Worm (Caenorhabditis elegans) whole organism, young adult: ENCODE results near the gene spe-43.
A peak's percentile ranks its signal among the peaks of the same experiment; 100 is the strongest.
"Not testable (repeated sequence)": the region's sequence is repeated elsewhere in the genome, so short reads cannot be mapped to it uniquely, and the experiment has no call there.

Experiments used
- B0261.1 ChIP-seq: sonication (generic microtip); optimal IDR thresholded peaks from 2 replicates; lab custom pipeline; 2016; ENCODE audit warnings: mild to moderate bottlenecking, missing genetic modification characterization, moderate library complexity, missing compliant biosample characterization
- D2030.7 ChIP-seq: fragments of 200-800 bp; sonication (Bioruptor generic); IDR thresholded peaks from 2 replicates; pipeline ENCODE4 v1.3.6; 2022; ENCODE audit warnings: missing genetic modification reagents, missing genetic modification characterization, missing compliant biosample characterization
- F22D6.2 ChIP-seq: sonication (generic microtip); optimal IDR thresholded peaks from 2 replicates; lab custom pipeline; 2016; ENCODE audit warnings: mild to moderate bottlenecking, missing genetic modification characterization, missing compliant biosample characterization
- T07F8.4 ChIP-seq: sonication (generic microtip); optimal IDR thresholded peaks from 2 replicates; lab custom pipeline; 2016; ENCODE audit warnings: mild to moderate bottlenecking, missing genetic modification characterization, moderate library complexity, missing compliant biosample characterization
- aptf-2 ChIP-seq: fragments of 200-800 bp; sonication (Bioruptor generic); conservative IDR thresholded peaks from 2 replicates; pipeline ENCODE4 v1.3.6; 2022; ENCODE audit warnings: missing genetic modification reagents, missing genetic modification characterization, missing compliant biosample characterization
- atf-7 ChIP-seq: sonication (generic microtip); optimal IDR thresholded peaks from 2 replicates; lab custom pipeline; 2017; ENCODE audit warnings: mild to moderate bottlenecking, missing genetic modification characterization, missing compliant biosample characterization
- attf-3 ChIP-seq: fragments of 200-800 bp; sonication (Bioruptor generic); conservative IDR thresholded peaks from 2 replicates; pipeline ENCODE4 v1.3.6; 2022; ENCODE audit warnings: missing genetic modification reagents, missing genetic modification characterization, missing compliant biosample characterization
- attf-6 ChIP-seq: fragments of 200-800 bp; sonication (Bioruptor generic); IDR thresholded peaks from 2 replicates; pipeline ENCODE4 v1.3.6; 2022; ENCODE audit warnings: missing genetic modification reagents, missing genetic modification characterization, missing compliant biosample characterization
- cebp-2 ChIP-seq: fragments of 200-800 bp; sonication (Bioruptor generic); IDR thresholded peaks from 2 replicates; pipeline ENCODE4 v1.3.6; 2022; ENCODE audit warnings: missing genetic modification characterization, missing compliant biosample characterization
- ceh-100 ChIP-seq: fragments of 200-800 bp; sonication (Bioruptor generic); IDR thresholded peaks from 2 replicates; pipeline ENCODE4 v1.3.6; 2022; ENCODE audit warnings: missing genetic modification reagents, missing genetic modification characterization, missing compliant biosample characterization
- ceh-58 ChIP-seq: fragments of 200-800 bp; sonication (Bioruptor generic); IDR thresholded peaks from 2 replicates; pipeline ENCODE4 v1.3.6; 2022; ENCODE audit warnings: missing genetic modification characterization, missing compliant biosample characterization
- die-1 ChIP-seq: sonication (generic microtip); optimal IDR thresholded peaks from 2 replicates; lab custom pipeline; 2016; ENCODE audit warnings: missing genotype, mild to moderate bottlenecking, missing genetic modification characterization, missing compliant biosample characterization
- dox-1 ChIP-seq: fragments of 200-800 bp; sonication (Bioruptor generic); IDR thresholded peaks from 2 replicates; pipeline ENCODE4 v1.3.6; 2022; ENCODE audit warnings: missing genetic modification reagents, missing genetic modification characterization, missing compliant biosample characterization
- hmg-1.2 ChIP-seq: fragments of 200-800 bp; sonication (Bioruptor generic); IDR thresholded peaks from 2 replicates; pipeline ENCODE4 v1.3.6; 2022; ENCODE audit warnings: missing genetic modification reagents, missing genetic modification characterization, missing compliant biosample characterization
- hsf-1 ChIP-seq: fragments of 200-800 bp; sonication (Bioruptor generic); IDR thresholded peaks from 2 replicates; pipeline ENCODE4 v1.3.6; 2022; ENCODE audit warnings: missing genetic modification reagents, missing genetic modification characterization, missing compliant biosample characterization
- let-607 ChIP-seq, 2 experiments: fragments of 200-800 bp in 1 of 2; sonication (Bioruptor generic) in 1 of 2; sonication (generic microtip) in 1 of 2; optimal IDR thresholded peaks; 2 replicates each; lab custom pipeline; 2016 to 2018; ENCODE audit warnings: mild to moderate bottlenecking in 2 of 2, missing compliant biosample characterization in 2 of 2, missing genetic modification characterization in 2 of 2, moderate library complexity in 2 of 2, missing genotype in 1 of 2
- lin-26 ChIP-seq: fragments of 200-800 bp; sonication (Bioruptor generic); IDR thresholded peaks from 2 replicates; pipeline ENCODE4 v1.3.6; 2022; ENCODE audit warnings: missing genetic modification reagents, missing genetic modification characterization, missing compliant biosample characterization
- lin-35 ChIP-seq, 3 experiments: fragments of 150-350 bp in 2 of 3; sonication (generic microtip) in 1 of 3; optimal IDR thresholded peaks; 2 replicates each; lab custom pipeline; 2014 to 2018; ENCODE audit warnings: missing biosample characterization in 3 of 3, missing genetic modification characterization in 3 of 3, missing genetic modification reagents in 3 of 3
- madf-6 ChIP-seq: fragments of 200-800 bp; sonication (Bioruptor generic); IDR thresholded peaks from 2 replicates; pipeline ENCODE4 v1.3.6; 2022; ENCODE audit warnings: missing genetic modification reagents, missing genetic modification characterization, missing compliant biosample characterization
- mes-4 ChIP-seq: sonication (generic microtip); optimal IDR thresholded peaks from 2 replicates; lab custom pipeline; 2016; ENCODE audit warnings: missing genotype, missing genetic modification characterization, missing compliant biosample characterization
- nfyb-1 ChIP-seq: fragments of 200-800 bp; sonication (Bioruptor generic); IDR thresholded peaks from 2 replicates; pipeline ENCODE4 v1.3.6; 2022; ENCODE audit warnings: missing genetic modification reagents, missing genetic modification characterization, missing compliant biosample characterization
- nhr-120 ChIP-seq: fragments of 200-800 bp; sonication (Bioruptor generic); IDR thresholded peaks from 2 replicates; pipeline ENCODE4 v1.3.6; 2022; ENCODE audit warnings: missing genetic modification characterization, missing compliant biosample characterization
- nhr-179 ChIP-seq: sonication (generic microtip); optimal IDR thresholded peaks from 2 replicates; lab custom pipeline; 2016; ENCODE audit warnings: mild to moderate bottlenecking, missing genetic modification characterization, missing compliant biosample characterization
- pbrm-1 ChIP-seq: fragments of 200-800 bp; sonication (Bioruptor generic); IDR thresholded peaks from 2 replicates; pipeline ENCODE4 v1.3.6; 2022; ENCODE audit warnings: missing genetic modification reagents, missing genetic modification characterization, missing compliant biosample characterization
- rpc-1 ChIP-seq, 2 experiments: fragments of 150-350 bp in 1 of 2; sonication (generic microtip) in 1 of 2; optimal IDR thresholded peaks; 2 replicates each; lab custom pipeline; 2014 to 2018; ENCODE audit warnings: missing biosample characterization in 1 of 2, missing genetic modification characterization in 1 of 2, missing genetic modification reagents in 1 of 2, missing genotype in 1 of 2
- snpc-1.3 ChIP-seq: sonication (generic microtip); optimal IDR thresholded peaks from 2 replicates; lab custom pipeline; 2017; ENCODE audit warnings: missing genetic modification characterization, mild to moderate bottlenecking, missing compliant biosample characterization, antibody characterized with exemption, moderate library complexity, missing genotype, missing genetic modification reagents; ENCODE audit not compliant: insufficient read depth
- snpc-4 ChIP-seq, 5 experiments: fragments of 150-350 bp in 1 of 5; sonication (generic microtip) in 4 of 5; optimal IDR thresholded peaks; 2 replicates each; lab custom pipeline; 2014 to 2018; ENCODE audit warnings: missing genetic modification characterization in 5 of 5, missing biosample characterization in 3 of 5, antibody characterized with exemption in 2 of 5, mild to moderate bottlenecking in 2 of 5, missing compliant biosample characterization in 2 of 5, missing genotype in 2 of 5, moderate library complexity in 2 of 5, missing genetic modification reagents in 1 of 5
- sptf-2 ChIP-seq: fragments of 200-800 bp; sonication (Bioruptor generic); optimal IDR thresholded peaks from 2 replicates; lab custom pipeline; 2018; ENCODE audit warnings: mild to moderate bottlenecking, missing genetic modification characterization, missing compliant biosample characterization
- tbp1 ChIP-seq: fragments of 200-800 bp; sonication (Bioruptor generic); optimal IDR thresholded peaks from 2 replicates; lab custom pipeline; 2018; ENCODE audit warnings: mild to moderate bottlenecking, missing genetic modification characterization, missing compliant biosample characterization
- zfh-2 ChIP-seq: fragments of 200-800 bp; sonication (Bioruptor generic); conservative IDR thresholded peaks from 2 replicates; pipeline ENCODE4 v1.3.6; 2022; ENCODE audit warnings: missing genetic modification reagents, missing genetic modification characterization, missing compliant biosample characterization
- ztf-22 ChIP-seq: fragments of 200-800 bp; sonication (Bioruptor generic); optimal IDR thresholded peaks from 2 replicates; lab custom pipeline; 2018; ENCODE audit warnings: mild to moderate bottlenecking, missing genetic modification characterization, moderate library complexity, missing compliant biosample characterization
- ztf-3 ChIP-seq: fragments of 200-800 bp; sonication (Bioruptor generic); optimal IDR thresholded peaks from 2 replicates; lab custom pipeline; 2018; ENCODE audit warnings: mild to moderate bottlenecking, missing genetic modification characterization, missing compliant biosample characterization

Gene spe-43

DNA sequence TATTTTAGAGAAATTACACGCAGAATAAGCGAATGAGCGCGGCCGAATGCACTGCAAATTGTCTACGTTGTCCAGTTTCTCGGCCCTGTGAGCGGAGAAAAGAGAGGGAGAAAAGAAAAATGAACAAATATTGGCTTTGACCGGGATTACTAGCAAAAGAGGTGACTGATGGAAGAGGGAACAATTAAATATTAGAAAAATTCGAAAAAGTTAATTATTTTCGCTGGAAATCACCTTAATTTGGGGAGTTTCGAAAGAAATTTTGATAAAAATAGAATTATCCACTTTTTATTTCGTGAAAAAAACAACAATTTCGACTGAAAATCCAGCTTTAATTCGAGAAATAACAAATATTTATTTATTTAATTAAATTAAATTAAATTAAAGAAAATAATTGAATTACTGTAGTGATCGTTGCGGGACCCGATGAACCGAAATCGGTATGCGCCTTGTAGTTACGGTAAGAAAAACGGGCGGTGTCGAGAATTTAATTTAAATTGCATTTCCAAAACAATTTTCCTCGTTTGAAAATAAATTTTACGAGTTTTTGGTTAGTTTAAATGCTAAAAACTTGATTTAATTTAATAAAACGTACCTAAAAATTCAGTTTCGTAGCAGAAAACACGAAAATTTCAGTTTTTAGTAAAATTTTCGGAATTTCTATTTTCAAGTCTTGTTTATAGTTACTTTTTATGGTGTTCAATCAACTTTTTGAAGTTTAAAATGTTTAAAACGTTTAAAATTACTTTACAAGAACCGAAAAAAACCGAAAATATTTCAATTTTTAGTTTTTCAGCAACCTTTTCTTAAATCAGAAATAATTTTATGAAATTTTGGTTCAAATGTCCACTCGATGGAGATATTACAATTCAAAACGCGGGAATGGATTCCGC is 12.5 kb upstream of the spe-43 start, which contains the start of the genes crld-1 and msh-5 (continued):
- peak; percentile 32 for TF ChIP-seq snpc-1.3
- no peak for TF ChIP-seq ztf-22 (GFP tag; lab: Kevin White, UChicago)
- no peak for TF ChIP-seq F22D6.2 (tag; lab: Kevin White, UChicago)
- no peak for TF ChIP-seq nhr-179 (tag; lab: Kevin White, UChicago)
- TF ChIP-seq T07F8.4 (tag; lab: Kevin White, UChicago), result no peak

DNA sequence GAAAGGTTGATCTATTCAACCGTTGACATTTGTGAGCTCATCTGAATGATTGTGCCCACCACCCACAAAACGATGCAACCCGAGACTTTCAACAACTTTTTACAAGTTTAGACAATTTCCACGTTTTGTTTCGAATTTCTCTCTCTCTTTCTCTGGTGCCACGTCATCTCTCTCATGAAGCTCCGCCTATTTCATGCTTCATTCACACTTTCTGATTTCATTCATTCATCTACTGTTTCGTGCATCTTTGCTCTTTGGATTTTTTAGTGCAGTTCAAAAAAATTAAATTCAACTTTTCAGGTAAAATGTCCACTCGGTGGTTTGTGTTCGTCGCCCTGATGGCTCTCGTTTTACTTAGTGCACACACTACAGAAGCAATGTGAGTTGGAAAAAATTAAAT is 7.1 kb upstream of the spe-43 start, which contains the start of gene nlp-79:
nlp-79 (plus strand) TSS at position 301 of the 400 bp plus-strand sequence.
- no peak for TF ChIP-seq sptf-2

DNA sequence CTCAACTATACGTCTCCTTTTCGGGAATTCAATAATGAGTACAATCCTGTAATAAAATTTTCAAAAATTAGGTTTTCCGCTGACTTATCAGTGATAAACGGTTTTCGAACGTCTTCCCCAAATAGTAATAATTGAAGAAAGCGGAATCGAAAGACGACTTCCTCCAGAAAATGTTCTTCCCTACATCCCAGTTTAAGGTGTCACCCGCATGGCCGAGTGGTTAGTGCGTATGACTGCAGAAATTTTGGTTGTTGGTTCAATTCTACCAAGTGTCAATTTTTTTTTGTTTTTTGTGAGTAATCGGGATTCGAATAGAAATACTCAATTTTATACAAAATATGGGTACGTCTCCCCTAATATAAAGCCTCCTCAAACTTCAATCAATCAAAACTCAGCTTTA is 1.4 kb downstream of the spe-43 start:
- TF ChIP-seq D2030.7 (GFP tag; lab: Robert Waterston, UW) (0 out of 2 replicates have a peak, but pooled peaks have one; percentile 26), tbp1 (GFP tag; lab: Kevin White, UChicago) (peak; percentile 87), lin-26 (GFP tag; lab: Robert Waterston, UW) (peak; percentile 91), dox-1 (GFP tag; lab: Robert Waterston, UW) (peak; percentile 49), snpc-4 (tag; optimal IDR thresholded peaks at IDR 0.05; lab: Kevin White, UChicago) (peak in 1 of 4 experiments; percentile 36), B0261.1 (tag; lab: Kevin White, UChicago) (peak; percentile 57), madf-6 (GFP tag; lab: Robert Waterston, UW) (peak; percentile 54; the same call in 1 of the 2 replicates), attf-6 (GFP tag; lab: Robert Waterston, UW) (0 out of 2 replicates have a peak, but pooled peaks have one; percentile 26), ceh-58 (0 out of 2 replicates have a peak, but pooled peaks have one; percentile 20), hmg-1.2 (GFP tag; lab: Robert Waterston, UW) (peak; percentile 62), nfyb-1 (peak; percentile 82), cebp-2 (GFP tag; lab: Robert Waterston, UW) (peak; percentile 92), rpc-1 (optimal IDR thresholded peaks at IDR 0.05; lab: Kevin White, UChicago) (peak; percentile 42), rpc-1 (tag; optimal IDR thresholded peaks at IDR 0.05; lab: Kevin White, UChicago) (peak; percentile 63), ceh-100 (GFP tag; lab: Robert Waterston, UW) (peak; percentile 31; the same call in 1 of the 2 replicates), pbrm-1 (GFP tag; lab: Robert Waterston, UW) (peak; percentile 57)
- not testable (repeated sequence) for TF ChIP-seq snpc-4 (GFP tag; optimal IDR thresholded peaks at IDR 0.05; lab: Kevin White, UChicago)

DNA sequence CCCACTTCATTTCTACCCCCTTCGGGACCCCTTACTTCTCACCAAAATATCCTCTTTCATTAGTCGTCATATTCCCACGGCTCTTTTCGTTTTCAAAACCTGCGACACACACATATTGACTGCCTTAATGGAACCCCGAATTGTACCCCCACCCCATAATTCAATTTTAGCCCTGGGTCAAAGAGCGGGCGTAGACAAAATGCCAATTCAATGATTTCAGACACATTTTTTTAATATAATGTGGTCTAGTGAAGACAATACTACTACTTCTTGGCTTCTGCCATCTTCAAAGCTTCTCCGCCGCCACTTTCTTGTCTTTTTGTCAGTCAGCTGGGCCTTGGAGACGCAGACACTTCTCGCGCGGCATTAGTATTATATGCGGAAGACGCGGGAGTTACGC is 14.4 kb downstream of the spe-43 start:
- TF ChIP-seq cebp-2 (GFP tag; lab: Robert Waterston, UW) (0 out of 2 replicates have a peak, but pooled peaks have one; percentile 51), aptf-2 (GFP tag; lab: Robert Waterston, UW) (no peak)

DNA sequence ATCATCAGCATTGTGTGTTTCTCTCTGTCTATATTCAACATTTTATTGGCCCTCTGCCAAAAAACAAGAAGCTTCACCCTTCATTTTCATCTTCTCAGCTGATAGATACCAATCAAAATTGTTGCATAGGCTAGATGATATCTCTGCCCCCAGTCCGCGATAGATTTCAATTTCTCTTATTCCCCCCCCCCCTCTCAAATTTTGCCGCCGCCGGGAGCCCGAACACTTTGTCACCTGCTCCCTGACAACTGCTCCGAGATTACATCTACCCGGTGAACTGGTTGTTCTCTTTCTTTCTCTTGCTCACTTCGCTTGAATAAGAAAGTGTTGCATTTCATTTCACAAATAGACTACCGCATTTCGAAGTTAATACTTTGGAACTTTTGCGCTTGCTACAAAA is 16.2 kb downstream of the spe-43 start:
- no peak for TF ChIP-seq let-607 (tag; optimal IDR thresholded peaks at IDR 0.05; lab: Kevin White, UChicago)
- 0 out of 2 replicates have a peak, but pooled peaks have one; percentile 15 for TF ChIP-seq zfh-2 (GFP tag; lab: Robert Waterston, UW)
- TF ChIP-seq cebp-2 (GFP tag; lab: Robert Waterston, UW), result 0 out of 2 replicates have a peak, but pooled peaks have one; percentile 41

DNA sequence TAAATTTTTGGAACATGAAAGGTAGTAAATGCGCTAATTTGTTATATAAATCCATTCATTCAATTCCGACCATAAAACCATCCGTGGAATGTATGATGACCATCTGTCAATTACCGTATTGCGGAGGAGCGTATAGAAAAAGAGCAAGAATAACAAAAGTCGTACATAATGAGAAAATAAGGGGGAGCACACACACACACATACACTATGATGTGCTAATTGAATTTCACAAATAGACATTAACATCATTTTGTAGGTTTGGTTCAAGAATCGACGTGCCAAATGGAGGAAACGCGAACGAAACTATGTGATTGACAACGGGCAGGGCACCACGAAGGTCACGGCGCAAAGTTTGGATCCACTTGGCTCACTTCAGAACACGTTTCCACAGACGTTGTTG is 20.8 kb downstream of the spe-43 start:
- TF ChIP-seq mes-4 (tag; lab: Kevin White, UChicago) (no peak), atf-7 (tag; lab: Kevin White, UChicago) (no peak), die-1 (no peak), ztf-3 (GFP tag; lab: Kevin White, UChicago) (no peak), hsf-1 (no peak), attf-3 (GFP tag; lab: Robert Waterston, UW) (no peak), lin-35 (GFP tag; optimal IDR thresholded peaks at IDR 0.05; lab: Kevin White, UChicago) (no peak), nhr-120 (GFP tag; lab: Robert Waterston, UW) (no peak)
